Fruit fly (Drosophila melanogaster) whole organism, embryonic: ENCODE data around the gene CG9514.

Source experiments
- Blimp-1 ChIP-seq: fragments of 200-800 bp; sonication (Bioruptor generic); optimal IDR thresholded peaks from 3 replicates; lab custom pipeline; 2018; ENCODE audit warnings: missing biosample characterization, missing genetic modification characterization, mild to moderate bottlenecking, moderate library complexity, missing genetic modification reagents
- CG10147 ChIP-seq: fragments of 200-800 bp; sonication (Bioruptor generic); optimal IDR thresholded peaks from 2 replicates; lab custom pipeline; 2019; ENCODE audit warnings: missing biosample characterization, mild to moderate bottlenecking, missing genetic modification characterization, moderate library complexity
- CG10654 ChIP-seq: fragments of 200-800 bp; sonication (Bioruptor generic); optimal IDR thresholded peaks from 2 replicates; lab custom pipeline; 2016; ENCODE audit warnings: missing biosample characterization, missing genetic modification characterization
- CG10979 ChIP-seq: fragments of 200-800 bp; sonication (Bioruptor generic); optimal IDR thresholded peaks from 2 replicates; lab custom pipeline; 2018; ENCODE audit warnings: missing biosample characterization, mild to moderate bottlenecking, missing genetic modification characterization, moderate library complexity
- CG11085 ChIP-seq: fragments of 200-800 bp; sonication (Bioruptor generic); IDR thresholded peaks from 2 replicates; pipeline ENCODE4 v1.3.6; 2022; ENCODE audit warnings: missing biosample characterization, missing genetic modification characterization
- CG11398 ChIP-seq: fragments of 200-800 bp; sonication (Bioruptor generic); optimal IDR thresholded peaks from 2 replicates; lab custom pipeline; 2016; ENCODE audit warnings: missing biosample characterization, missing genetic modification characterization
- CG12391 ChIP-seq: fragments of 200-800 bp; sonication (Bioruptor generic); optimal IDR thresholded peaks from 3 replicates; lab custom pipeline; 2018; ENCODE audit warnings: missing biosample characterization, mild to moderate bottlenecking, missing genetic modification characterization, moderate library complexity
- CG12659 ChIP-seq: fragments of 200-800 bp; sonication (Bioruptor generic); optimal IDR thresholded peaks from 3 replicates; lab custom pipeline; 2017; ENCODE audit warnings: mild to moderate bottlenecking, missing biosample characterization, missing genetic modification reagents, missing genetic modification characterization
- CG1602 ChIP-seq: fragments of 200-800 bp; sonication (Bioruptor generic); optimal IDR thresholded peaks from 3 replicates; lab custom pipeline; 2016; ENCODE audit warnings: missing biosample characterization, missing genetic modification characterization
- CG1647 ChIP-seq: fragments of 200-800 bp; sonication (Bioruptor generic); optimal IDR thresholded peaks from 3 replicates; lab custom pipeline; 2016; ENCODE audit warnings: missing biosample characterization, missing genetic modification characterization
- CG17612 ChIP-seq: fragments of 200-800 bp; sonication (Bioruptor generic); IDR thresholded peaks from 2 replicates; pipeline ENCODE4 v1.3.6; 2022; ENCODE audit warnings: missing biosample characterization, missing genetic modification characterization
- CG17802 ChIP-seq: fragments of 200-800 bp; sonication (Bioruptor generic); optimal IDR thresholded peaks from 2 replicates; lab custom pipeline; 2018; ENCODE audit warnings: missing biosample characterization, mild to moderate bottlenecking, missing genetic modification characterization, moderate library complexity
- CG17829 ChIP-seq: fragments of 200-800 bp; optimal IDR thresholded peaks from 2 replicates; lab custom pipeline; 2019; ENCODE audit warnings: missing biosample characterization, mild to moderate bottlenecking, missing genetic modification characterization, moderate library complexity
- CG2116 ChIP-seq: fragments of 200-800 bp; sonication (Bioruptor generic); optimal IDR thresholded peaks from 3 replicates; lab custom pipeline; 2018; ENCODE audit warnings: missing biosample characterization, mild to moderate bottlenecking, missing genetic modification characterization
- CG4282 ChIP-seq: fragments of 200-800 bp; sonication (Bioruptor generic); optimal IDR thresholded peaks from 2 replicates; lab custom pipeline; 2016; ENCODE audit warnings: missing biosample characterization, missing genetic modification characterization
- CG4820 ChIP-seq: fragments of 200-800 bp; sonication (Bioruptor generic); optimal IDR thresholded peaks from 3 replicates; lab custom pipeline; 2016; ENCODE audit warnings: missing biosample characterization, missing genetic modification characterization
- CG5245 ChIP-seq: fragments of 200-800 bp; sonication (Bioruptor generic); optimal IDR thresholded peaks from 3 replicates; lab custom pipeline; 2016; ENCODE audit warnings: missing biosample characterization, missing genetic modification characterization
- CG6654 ChIP-seq: fragments of 200-800 bp; sonication (Bioruptor generic); optimal IDR thresholded peaks from 2 replicates; lab custom pipeline; 2017; ENCODE audit warnings: missing biosample characterization, mild to moderate bottlenecking, missing genetic modification characterization
- CG7839 ChIP-seq: fragments of 200-800 bp; sonication (Bioruptor generic); optimal IDR thresholded peaks from 3 replicates; lab custom pipeline; 2018; ENCODE audit warnings: missing biosample characterization, mild to moderate bottlenecking, missing genetic modification characterization, moderate library complexity
- CG9727 ChIP-seq: fragments of 200-800 bp; sonication (Bioruptor generic); optimal IDR thresholded peaks from 3 replicates; lab custom pipeline; 2017; ENCODE audit warnings: missing biosample characterization, mild to moderate bottlenecking, missing genetic modification characterization
- Chrac-16 ChIP-seq: fragments of 200-800 bp; sonication (Bioruptor generic); optimal IDR thresholded peaks from 3 replicates; lab custom pipeline; 2016; ENCODE audit warnings: missing biosample characterization, missing genetic modification characterization
- Dek ChIP-seq: fragments of 200-800 bp; sonication (Bioruptor generic); optimal IDR thresholded peaks from 3 replicates; lab custom pipeline; 2019; ENCODE audit warnings: missing biosample characterization, mild to moderate bottlenecking, missing genetic modification characterization, moderate library complexity
- Ets65A ChIP-seq: fragments of 200-800 bp; sonication (Bioruptor generic); peaks from one replicate; lab custom pipeline; 2016; ENCODE audit warnings: missing biosample characterization, missing genetic modification characterization
- GATAe ChIP-seq: fragments of 200-800 bp; sonication (Bioruptor generic); conservative IDR thresholded peaks from 2 replicates; pipeline ENCODE4 v1.3.6; 2022; ENCODE audit warnings: missing biosample characterization, missing genetic modification characterization
- Gsc ChIP-seq: fragments of 200-800 bp; sonication (Bioruptor generic); IDR thresholded peaks from 2 replicates; pipeline ENCODE4 v1.3.6; 2022; ENCODE audit warnings: missing biosample characterization, missing genetic modification characterization
- Sox100B ChIP-seq: fragments of 200-800 bp; sonication (Bioruptor generic); optimal IDR thresholded peaks from 3 replicates; lab custom pipeline; 2018; ENCODE audit warnings: missing biosample characterization, mild to moderate bottlenecking, missing genetic modification characterization
- abd-A ChIP-seq: fragments of 200-800 bp; sonication (Bioruptor generic); optimal IDR thresholded peaks from 3 replicates; lab custom pipeline; 2019; ENCODE audit warnings: missing biosample characterization, mild to moderate bottlenecking, missing genetic modification characterization, moderate library complexity
- bbx ChIP-seq: fragments of 200-800 bp; sonication (Bioruptor generic); IDR thresholded peaks from 2 replicates; pipeline ENCODE4 v1.3.6; 2022; ENCODE audit warnings: missing biosample characterization, missing genetic modification characterization; ENCODE audit not compliant: partially characterized antibody
- bcd ChIP-seq: fragments of 200-800 bp; sonication (Bioruptor generic); optimal IDR thresholded peaks from 2 replicates; lab custom pipeline; 2017; ENCODE audit warnings: missing biosample characterization, mild to moderate bottlenecking, missing genetic modification characterization
- cad ChIP-seq: fragments of >200 bp; optimal IDR thresholded peaks from 2 replicates; lab custom pipeline; 2017; ENCODE audit warnings: missing biosample characterization, missing genetic modification characterization
- cas ChIP-seq: fragments of 200-800 bp; sonication (Bioruptor generic); IDR thresholded peaks from 2 replicates; pipeline ENCODE4 v1.3.6; 2022; ENCODE audit warnings: missing biosample characterization, missing genetic modification characterization
- caup ChIP-seq: fragments of 200-800 bp; sonication (Bioruptor generic); optimal IDR thresholded peaks from 3 replicates; lab custom pipeline; 2017; ENCODE audit warnings: missing biosample characterization, mild to moderate bottlenecking, missing genetic modification characterization, moderate library complexity; ENCODE audit not compliant: severe bottlenecking
- crc ChIP-seq: fragments of 200-800 bp; sonication (Bioruptor generic); optimal IDR thresholded peaks from 2 replicates; lab custom pipeline; 2016; ENCODE audit warnings: missing biosample characterization, missing genetic modification characterization
- dimm ChIP-seq: fragments of 200-800 bp; sonication (Bioruptor generic); IDR thresholded peaks from 2 replicates; pipeline ENCODE4 v1.3.6; 2022; ENCODE audit warnings: missing biosample characterization, missing genetic modification characterization
- emc ChIP-seq: fragments of 200-800 bp; sonication (Bioruptor generic); optimal IDR thresholded peaks from 2 replicates; lab custom pipeline; 2016; ENCODE audit warnings: missing biosample characterization, missing genetic modification characterization
- gro ChIP-seq: fragments of 200-800 bp; sonication (Bioruptor generic); optimal IDR thresholded peaks from 2 replicates; lab custom pipeline; 2016; ENCODE audit warnings: missing biosample characterization, missing genetic modification characterization
- gt ChIP-seq: fragments of 200-800 bp; sonication (Bioruptor generic); IDR thresholded peaks from 2 replicates; pipeline ENCODE4 v1.3.6; 2022; ENCODE audit warnings: missing biosample characterization, missing genetic modification characterization
- lilli ChIP-seq: fragments of 200-800 bp; sonication (Bioruptor generic); optimal IDR thresholded peaks from 3 replicates; lab custom pipeline; 2016; ENCODE audit warnings: missing biosample characterization, missing genetic modification characterization
- p53 ChIP-seq: fragments of 200-800 bp; sonication (Bioruptor generic); optimal IDR thresholded peaks from 2 replicates; lab custom pipeline; 2016; ENCODE audit warnings: missing biosample characterization, missing genetic modification characterization
- run ChIP-seq: fragments of 200-800 bp; sonication (Bioruptor generic); optimal IDR thresholded peaks from 3 replicates; lab custom pipeline; 2018; ENCODE audit warnings: missing biosample characterization, mild to moderate bottlenecking, missing genetic modification characterization
- slp2 ChIP-seq: fragments of 200-800 bp; sonication (Bioruptor generic); optimal IDR thresholded peaks from 2 replicates; lab custom pipeline; 2016; ENCODE audit warnings: missing biosample characterization, missing genetic modification characterization
- sna ChIP-seq: fragments of 200-800 bp; sonication (Bioruptor generic); IDR thresholded peaks from 2 replicates; pipeline ENCODE4 v1.3.6; 2022; ENCODE audit warnings: missing biosample characterization, missing genetic modification characterization; ENCODE audit not compliant: partially characterized antibody
- so ChIP-seq: fragments of 200-800 bp; sonication (Bioruptor generic); IDR thresholded peaks from 3 replicates; pipeline ENCODE4 v1.3.6; 2022; ENCODE audit warnings: missing biosample characterization, missing genetic modification characterization
- sqz ChIP-seq: fragments of 200-800 bp; sonication (Bioruptor generic); optimal IDR thresholded peaks from 3 replicates; lab custom pipeline; 2018; ENCODE audit warnings: missing biosample characterization, mild to moderate bottlenecking, missing genetic modification characterization
- ssp ChIP-seq: fragments of 200-800 bp; sonication (Bioruptor generic); IDR thresholded peaks from 2 replicates; pipeline ENCODE4 v1.3.6; 2022; ENCODE audit warnings: missing biosample characterization, missing genetic modification characterization
- trh ChIP-seq: fragments of 200-800 bp; sonication (Bioruptor generic); optimal IDR thresholded peaks from 2 replicates; lab custom pipeline; 2016; ENCODE audit warnings: missing biosample characterization, missing genetic modification characterization
- vvl ChIP-seq: fragments of 200-800 bp; sonication (Bioruptor generic); IDR thresholded peaks from 2 replicates; pipeline ENCODE4 v1.3.6; 2022; ENCODE audit warnings: missing biosample characterization, missing genetic modification characterization
- wdn ChIP-seq: fragments of 200-800 bp; sonication (Bioruptor generic); IDR thresholded peaks from 2 replicates; pipeline ENCODE4 v1.3.6; 2022; ENCODE audit warnings: missing biosample characterization, missing genetic modification characterization
- zen ChIP-seq: fragments of 200-800 bp; sonication (Bioruptor generic); optimal IDR thresholded peaks from 3 replicates; lab custom pipeline; 2018; ENCODE audit warnings: missing biosample characterization, mild to moderate bottlenecking, missing genetic modification characterization, moderate library complexity
- zfh1 ChIP-seq: fragments of 200-800 bp; sonication (Bioruptor generic); IDR thresholded peaks from 3 replicates; pipeline ENCODE4 v1.3.6; 2022; ENCODE audit warnings: missing biosample characterization, missing genetic modification characterization

Gene CG9514

DNA sequence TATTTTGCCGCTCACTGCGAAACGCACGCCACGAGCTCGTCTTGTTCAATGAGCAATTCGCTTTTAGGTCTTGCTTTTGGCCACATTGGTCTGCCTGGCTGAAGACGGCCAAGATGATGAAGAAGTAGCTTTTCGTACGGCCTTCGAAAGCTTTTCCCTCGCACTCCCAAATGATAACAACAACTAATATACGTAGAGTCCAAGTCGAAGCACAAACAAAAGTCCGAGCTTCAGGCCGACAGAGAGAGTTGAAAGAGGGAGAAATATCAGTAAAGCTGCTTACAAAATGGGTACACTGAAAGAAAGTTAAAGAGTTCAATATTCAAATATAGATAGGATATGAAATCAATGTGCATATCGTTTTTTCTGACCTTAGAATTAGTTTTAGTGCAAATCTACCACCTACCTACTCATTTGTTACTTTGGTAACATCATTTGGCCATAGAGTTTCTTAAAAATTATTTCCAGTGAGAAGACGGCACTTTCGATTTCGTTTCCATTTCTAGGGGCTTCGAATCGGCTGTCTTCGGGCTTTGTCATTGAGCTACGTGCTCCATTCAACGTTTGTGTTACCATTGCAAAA, 14.1 kb downstream of the CG9514 start, which contains the start of the genes CG45064 and CG45065 (continued):
- TF ChIP-seq gro, result peak; percentile 35
- peak; percentile 68 for TF ChIP-seq CG10654 (GFP tag; lab: Kevin White, UChicago)
- TF ChIP-seq CG9727 (GFP tag; lab: Kevin White, UChicago), result peak; percentile 64
- peak; percentile 81 for TF ChIP-seq CG5245
- peak; percentile 64 for TF ChIP-seq emc (GFP tag; lab: Kevin White, UChicago)
- TF ChIP-seq so, result peak; percentile 81; the same call in 2 of the 3 replicates
- peak; percentile 80 for TF ChIP-seq slp2
- TF ChIP-seq lilli (GFP tag; lab: Kevin White, UChicago), result peak; percentile 79
- TF ChIP-seq CG12391 (tag; lab: Kevin White, UChicago), result peak; percentile 89
- TF ChIP-seq sna (GFP tag; lab: Robert Waterston, UW), result no peak
- TF ChIP-seq Blimp-1 (GFP tag; lab: Kevin White, UChicago), result peak; percentile 100
- no peak for TF ChIP-seq CG4282 (GFP tag; lab: Kevin White, UChicago)
- TF ChIP-seq bcd (GFP tag; lab: Kevin White, UChicago), result peak; percentile 81
- peak; percentile 86 for TF ChIP-seq Sox100B (GFP tag; lab: Kevin White, UChicago)
- TF ChIP-seq CG6654 (GFP tag; lab: Kevin White, UChicago), result peak; percentile 70
- TF ChIP-seq CG17829 (tag; lab: Kevin White, UChicago), result peak; percentile 86
- peak; percentile 59; the same call in 1 of the 2 replicates for TF ChIP-seq Gsc (GFP tag; lab: Robert Waterston, UW)
- TF ChIP-seq Dek (tag; lab: Kevin White, UChicago), result peak; percentile 75
- peak; percentile 75 for TF ChIP-seq CG11398 (GFP tag; lab: Kevin White, UChicago)
- peak; percentile 89 for TF ChIP-seq zfh1 (GFP tag; lab: Robert Waterston, UW)
- TF ChIP-seq zen (tag; lab: Kevin White, UChicago), result no peak
- TF ChIP-seq abd-A (tag; lab: Kevin White, UChicago), result peak; percentile 10
- peak; percentile 12 for TF ChIP-seq CG2116 (GFP tag; lab: Kevin White, UChicago)
- TF ChIP-seq CG4820 (GFP tag; lab: Kevin White, UChicago), result peak; percentile 80
- no peak for TF ChIP-seq CG17612
- TF ChIP-seq CG7839, result peak; percentile 89
- no peak for TF ChIP-seq cad
- peak; percentile 16 for TF ChIP-seq trh (GFP tag; lab: Kevin White, UChicago)
- no peak for TF ChIP-seq CG11085
- TF ChIP-seq CG17802 (tag; lab: Kevin White, UChicago), result peak; percentile 58
- peak; percentile 64 for TF ChIP-seq Chrac-16 (GFP tag; lab: Kevin White, UChicago)
- TF ChIP-seq gt (GFP tag; lab: Robert Waterston, UW), result 0 out of 2 replicates have a peak, but pooled peaks have one; percentile 44
- TF ChIP-seq CG1647 (GFP tag; lab: Kevin White, UChicago), result peak; percentile 66
- peak; percentile 59 for TF ChIP-seq p53 (GFP tag; lab: Kevin White, UChicago)
- peak; percentile 84 for TF ChIP-seq run (tag; lab: Kevin White, UChicago)
- TF ChIP-seq wdn (GFP tag; lab: Robert Waterston, UW), result peak; percentile 56
- peak; percentile 70 for TF ChIP-seq dimm (GFP tag; lab: Robert Waterston, UW)
- TF ChIP-seq crc (GFP tag; lab: Kevin White, UChicago), result peak; percentile 72
- TF ChIP-seq GATAe (GFP tag; lab: Robert Waterston, UW), result no peak
- TF ChIP-seq cas (GFP tag; lab: Robert Waterston, UW), result no peak
- TF ChIP-seq CG12659, result peak; percentile 71
- TF ChIP-seq sqz (GFP tag; lab: Kevin White, UChicago), result peak; percentile 71
- peak; percentile 87 for TF ChIP-seq CG10979 (tag; lab: Kevin White, UChicago)
- TF ChIP-seq Ets65A (GFP tag; lab: Kevin White, UChicago), result peak; percentile 96
- peak; percentile 94 for TF ChIP-seq vvl
- no peak for TF ChIP-seq bbx (GFP tag; lab: Robert Waterston, UW)
- TF ChIP-seq caup (GFP tag; lab: Kevin White, UChicago), result peak; percentile 61
- TF ChIP-seq ssp (GFP tag; lab: Robert Waterston, UW), result peak; percentile 73
- TF ChIP-seq CG10147 (GFP tag; lab: Kevin White, UChicago), result peak; percentile 79
- TF ChIP-seq CG1602 (GFP tag; lab: Kevin White, UChicago), result peak; percentile 71
